Worm (Caenorhabditis elegans) whole organism, L4 larva: ENCODE measurements around the gene hizr-1.

ENCODE experiments used
- F49E8.2 ChIP-seq: sonication (generic microtip); optimal IDR thresholded peaks from 2 replicates; lab custom pipeline; 2016; ENCODE audit warnings: missing compliant biosample characterization, mild to moderate bottlenecking, missing genetic modification characterization, borderline replicate concordance
- T20F7.1 ChIP-seq: fragments of 200-800 bp; sonication (Bioruptor generic); optimal IDR thresholded peaks from 2 replicates; lab custom pipeline; 2018; ENCODE audit warnings: mild to moderate bottlenecking, missing genetic modification characterization, missing compliant biosample characterization
- Y48G9A.11 ChIP-seq: fragments of 200-800 bp; sonication (Bioruptor generic); IDR thresholded peaks from 2 replicates; pipeline ENCODE4 v1.3.6; 2022; ENCODE audit warnings: missing genetic modification reagents, missing genetic modification characterization, missing compliant biosample characterization
- aha-1 ChIP-seq: fragments of 150-350 bp; peaks from one replicate; lab custom pipeline; 2014; ENCODE audit warnings: missing biosample characterization, missing genetic modification characterization
- arid-1 ChIP-seq: fragments of 200-800 bp; sonication (Bioruptor generic); conservative IDR thresholded peaks from 2 replicates; pipeline ENCODE4 v1.3.6; 2022; ENCODE audit warnings: missing genetic modification reagents, missing genetic modification characterization, missing compliant biosample characterization
- attf-4 ChIP-seq: sonication (generic microtip); optimal IDR thresholded peaks from 3 replicates; lab custom pipeline; 2017; ENCODE audit warnings: missing biosample characterization, missing genetic modification characterization
- ceh-44 ChIP-seq: fragments of 200-800 bp; sonication (Bioruptor generic); IDR thresholded peaks from 2 replicates; pipeline ENCODE4 v1.3.6; 2022; ENCODE audit warnings: missing genetic modification reagents, missing genetic modification characterization, missing compliant biosample characterization
- ceh-82 ChIP-seq: sonication (generic microtip); optimal IDR thresholded peaks from 2 replicates; lab custom pipeline; 2017; ENCODE audit warnings: missing biosample characterization, missing genetic modification characterization
- cey-2 ChIP-seq: sonication (generic microtip); optimal IDR thresholded peaks from 3 replicates; lab custom pipeline; 2017; ENCODE audit warnings: missing genetic modification characterization, mild to moderate bottlenecking, missing compliant biosample characterization, antibody characterized with exemption, borderline replicate concordance; ENCODE audit not compliant: insufficient read depth
- ctbp-1 ChIP-seq: fragments of 200-800 bp; sonication (Bioruptor generic); IDR thresholded peaks from 2 replicates; pipeline ENCODE4 v1.3.6; 2022; ENCODE audit warnings: missing genetic modification reagents, missing genetic modification characterization, missing compliant biosample characterization
- daf-12 ChIP-seq: fragments of 150-350 bp; optimal IDR thresholded peaks from 2 replicates; lab custom pipeline; 2014; ENCODE audit warnings: missing biosample characterization, missing genetic modification reagents, missing genetic modification characterization
- daf-16 ChIP-seq, 3 experiments: sonication (generic microtip); optimal IDR thresholded peaks; 2 replicates each; lab custom pipeline; 2016 to 2017; ENCODE audit warnings: missing genetic modification characterization in 3 of 3, missing genetic modification reagents in 3 of 3, mild to moderate bottlenecking in 2 of 3, missing compliant biosample characterization in 2 of 3, missing biosample characterization in 1 of 3, moderate library complexity in 1 of 3
- daf-19 ChIP-seq: fragments of 200-800 bp; sonication (Bioruptor generic); conservative IDR thresholded peaks from 2 replicates; pipeline ENCODE4 v1.3.6; 2022; ENCODE audit warnings: missing genetic modification characterization, missing compliant biosample characterization
- dmd-6 ChIP-seq: fragments of 200-800 bp; sonication (Bioruptor generic); IDR thresholded peaks from 2 replicates; pipeline ENCODE4 v1.3.6; 2022; ENCODE audit warnings: missing genetic modification reagents, missing genetic modification characterization, missing compliant biosample characterization
- dmd-8 ChIP-seq: fragments of 200-800 bp; sonication (Bioruptor generic); IDR thresholded peaks from 2 replicates; pipeline ENCODE4 v1.3.6; 2022; ENCODE audit warnings: missing genetic modification characterization, missing compliant biosample characterization
- dmd-9 ChIP-seq: fragments of 200-800 bp; sonication (Bioruptor generic); IDR thresholded peaks from 2 replicates; pipeline ENCODE4 v1.3.6; 2022; ENCODE audit warnings: missing genetic modification reagents, missing genetic modification characterization, missing compliant biosample characterization
- hlh-11 ChIP-seq: fragments of 200-800 bp; sonication (Bioruptor generic); optimal IDR thresholded peaks from 2 replicates; lab custom pipeline; 2018; ENCODE audit warnings: mild to moderate bottlenecking, missing genetic modification characterization, missing compliant biosample characterization
- hlh-30 ChIP-seq: sonication (generic microtip); optimal IDR thresholded peaks from 2 replicates; lab custom pipeline; 2017; ENCODE audit warnings: antibody characterized with exemption, mild to moderate bottlenecking, missing genetic modification characterization, missing compliant biosample characterization; ENCODE audit not compliant: insufficient read depth
- jun-1 ChIP-seq: fragments of 150-350 bp; optimal IDR thresholded peaks from 2 replicates; lab custom pipeline; 2014; ENCODE audit warnings: missing biosample characterization, missing genetic modification reagents, missing genetic modification characterization
- lin-39 ChIP-seq: fragments of 150-350 bp; optimal IDR thresholded peaks from 2 replicates; lab custom pipeline; 2014; ENCODE audit warnings: missing biosample characterization, missing genetic modification reagents, missing genetic modification characterization
- lsy-2 ChIP-seq, 2 experiments: fragments of 150-350 bp in 1 of 2; sonication (generic microtip) in 1 of 2; optimal IDR thresholded peaks; 2 replicates each; lab custom pipeline; 2014 to 2017; ENCODE audit warnings: missing biosample characterization in 2 of 2, missing genetic modification characterization in 2 of 2
- madf-5 ChIP-seq, 2 experiments: fragments of 200-800 bp; sonication (Bioruptor generic); IDR thresholded peaks; 2 replicates each; pipeline ENCODE4 v1.3.6; 2022; ENCODE audit warnings: missing compliant biosample characterization in 2 of 2, missing genetic modification characterization in 2 of 2
- madf-9 ChIP-seq: fragments of 200-800 bp; sonication (Bioruptor generic); conservative IDR thresholded peaks from 2 replicates; pipeline ENCODE4 v1.3.6; 2022; ENCODE audit warnings: missing genetic modification reagents, missing genetic modification characterization, missing compliant biosample characterization
- mdl-1 ChIP-seq, 2 experiments: fragments of 150-350 bp in 1 of 2; sonication (generic microtip) in 1 of 2; optimal IDR thresholded peaks; 2 replicates each; lab custom pipeline; 2014 to 2017; ENCODE audit warnings: missing biosample characterization in 2 of 2, missing genetic modification characterization in 2 of 2
- mes-2 ChIP-seq: sonication (generic microtip); optimal IDR thresholded peaks from 2 replicates; lab custom pipeline; 2016; ENCODE audit warnings: missing genotype, mild to moderate bottlenecking, missing genetic modification characterization, missing compliant biosample characterization; ENCODE audit not compliant: poor library complexity, severe bottlenecking
- mxl-2 ChIP-seq: fragments of 200-800 bp; sonication (Bioruptor generic); conservative IDR thresholded peaks from 2 replicates; pipeline ENCODE4 v1.3.6; 2022; ENCODE audit warnings: missing genetic modification reagents, missing genetic modification characterization, missing compliant biosample characterization
- nhr-10 ChIP-seq: fragments of 150-350 bp; optimal IDR thresholded peaks from 2 replicates; lab custom pipeline; 2014; ENCODE audit warnings: missing biosample characterization, missing genetic modification characterization
- nhr-237 ChIP-seq: sonication (generic microtip); optimal IDR thresholded peaks from 2 replicates; lab custom pipeline; 2017; ENCODE audit warnings: missing biosample characterization, missing genetic modification characterization
- nhr-25 ChIP-seq: sonication (generic microtip); optimal IDR thresholded peaks from 2 replicates; lab custom pipeline; 2017; ENCODE audit warnings: missing genetic modification characterization, mild to moderate bottlenecking, missing compliant biosample characterization, antibody characterized with exemption, moderate library complexity, borderline replicate concordance; ENCODE audit not compliant: insufficient read depth
- nhr-28 ChIP-seq: fragments of 150-350 bp; optimal IDR thresholded peaks from 2 replicates; lab custom pipeline; 2014; ENCODE audit warnings: missing biosample characterization, missing genetic modification characterization
- nhr-41 ChIP-seq: fragments of 200-800 bp; sonication (Bioruptor generic); IDR thresholded peaks from 2 replicates; pipeline ENCODE4 v1.3.6; 2022; ENCODE audit warnings: missing genetic modification reagents, missing genetic modification characterization, missing compliant biosample characterization
- nhr-48 ChIP-seq: sonication (generic microtip); optimal IDR thresholded peaks from 2 replicates; lab custom pipeline; 2016; ENCODE audit warnings: mild to moderate bottlenecking, missing genetic modification characterization, missing compliant biosample characterization
- nhr-77 ChIP-seq: fragments of 150-350 bp; optimal IDR thresholded peaks from 2 replicates; lab custom pipeline; 2014; ENCODE audit warnings: missing biosample characterization, missing genetic modification characterization
- php-3 ChIP-seq: fragments of 200-800 bp; sonication (Bioruptor generic); IDR thresholded peaks from 2 replicates; pipeline ENCODE4 v1.3.6; 2022; ENCODE audit warnings: missing genetic modification reagents, missing genetic modification characterization, missing compliant biosample characterization
- pqm-1 ChIP-seq: sonication (generic microtip); optimal IDR thresholded peaks from 2 replicates; lab custom pipeline; 2017; ENCODE audit warnings: missing biosample characterization, missing genetic modification characterization
- saeg-2 ChIP-seq: fragments of 200-800 bp; sonication (Bioruptor generic); IDR thresholded peaks from 2 replicates; pipeline ENCODE4 v1.3.6; 2022; ENCODE audit warnings: missing genetic modification reagents, missing genetic modification characterization, missing compliant biosample characterization
- skn-1 ChIP-seq: fragments of 150-350 bp; optimal IDR thresholded peaks from 2 replicates; lab custom pipeline; 2014; ENCODE audit warnings: missing biosample characterization, missing genetic modification characterization
- snpc-4 ChIP-seq: fragments of 150-350 bp; optimal IDR thresholded peaks from 2 replicates; lab custom pipeline; 2014; ENCODE audit warnings: missing biosample characterization, missing genetic modification characterization
- spr-3 ChIP-seq: fragments of 200-800 bp; sonication (Bioruptor generic); optimal IDR thresholded peaks from 2 replicates; lab custom pipeline; 2018; ENCODE audit warnings: mild to moderate bottlenecking, missing genetic modification characterization, missing compliant biosample characterization
- tra-1 ChIP-seq: fragments of 200-800 bp; sonication (Bioruptor generic); IDR thresholded peaks from 2 replicates; pipeline ENCODE4 v1.3.6; 2022; ENCODE audit warnings: missing genetic modification reagents, missing genetic modification characterization, missing compliant biosample characterization
- unc-39 ChIP-seq: sonication (generic microtip); optimal IDR thresholded peaks from 2 replicates; lab custom pipeline; 2017; ENCODE audit warnings: missing biosample characterization, missing genetic modification characterization
- unc-62 ChIP-seq, 3 experiments: fragments of 150-350 bp in 1 of 3; sonication (generic microtip); optimal IDR thresholded peaks in 2 of 3; peaks in 1 of 3; 1 replicate in 1 of 3; 2 replicates in 2 of 3; lab custom pipeline; 2014 to 2017; ENCODE audit warnings: missing biosample characterization in 3 of 3, missing genetic modification characterization in 3 of 3, missing genetic modification reagents in 3 of 3, missing genotype in 1 of 3
- zag-1 ChIP-seq: fragments of 150-350 bp; optimal IDR thresholded peaks from 2 replicates; lab custom pipeline; 2014; ENCODE audit warnings: missing biosample characterization, missing genetic modification characterization
- zfp-3 ChIP-seq: fragments of 200-800 bp; sonication (Bioruptor generic); conservative IDR thresholded peaks from 2 replicates; pipeline ENCODE4 v1.3.6; 2022; ENCODE audit warnings: missing genetic modification reagents, missing genetic modification characterization, missing compliant biosample characterization
- zip-11 ChIP-seq: fragments of 200-800 bp; sonication (Bioruptor generic); IDR thresholded peaks from 2 replicates; pipeline ENCODE4 v1.3.6; 2022; ENCODE audit warnings: missing genetic modification characterization, missing compliant biosample characterization
- zip-2 ChIP-seq: fragments of 150-350 bp; optimal IDR thresholded peaks from 2 replicates; lab custom pipeline; 2014; ENCODE audit warnings: missing biosample characterization, missing genetic modification characterization
- ztf-11 ChIP-seq: fragments of 150-350 bp; optimal IDR thresholded peaks from 2 replicates; lab custom pipeline; 2014; ENCODE audit warnings: missing biosample characterization, missing genetic modification characterization
- ztf-7 ChIP-seq: fragments of 150-350 bp; optimal IDR thresholded peaks from 2 replicates; lab custom pipeline; 2014; ENCODE audit warnings: missing biosample characterization, missing genetic modification characterization

hizr-1 gene

DNA sequence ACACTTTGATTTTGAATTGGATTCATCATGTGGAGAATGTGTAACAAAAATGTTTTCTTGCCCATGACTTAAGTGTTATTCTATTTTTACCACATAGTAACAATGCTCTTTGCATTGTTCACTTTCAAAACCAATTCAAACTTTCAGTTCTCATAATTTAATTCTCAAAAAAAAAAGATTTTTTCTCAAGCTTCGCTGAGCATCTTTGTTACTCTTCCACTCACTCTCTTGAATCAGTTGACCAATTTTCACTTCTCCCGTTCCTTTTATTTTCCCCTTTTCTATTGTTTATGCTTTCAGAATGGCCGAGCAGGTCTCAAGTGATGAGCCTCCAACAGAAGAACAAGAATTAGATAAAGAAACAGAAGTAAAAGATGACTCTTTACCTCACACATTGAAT lies 28.1 kb downstream of the hizr-1 start, which contains the start of gene oct-2:
oct-2 (plus strand) TSS at position 301 of the 400 bp plus-strand sequence.
- no peak for TF ChIP-seq F49E8.2 (tag; lab: Kevin White, UChicago)
- TF ChIP-seq zip-11 (GFP tag; lab: Robert Waterston, UW), result no peak
- no peak for TF ChIP-seq skn-1 (tag; lab: Kevin White, UChicago)
- no peak for TF ChIP-seq spr-3 (GFP tag; lab: Kevin White, UChicago)
- no peak for TF ChIP-seq daf-12 (tag; lab: Kevin White, UChicago)
- peak in 1 of 2 experiments; percentile 57 for TF ChIP-seq unc-62 (GFP tag; optimal IDR thresholded peaks at IDR 0.05 in 1 of 2; lab: Kevin White, UChicago)
- no peak for TF ChIP-seq unc-62 (tag; optimal IDR thresholded peaks at IDR 0.05; lab: Kevin White, UChicago)
- no peak for TF ChIP-seq madf-9
- no peak for TF ChIP-seq dmd-9 (GFP tag; lab: Robert Waterston, UW)
- peak; percentile 37 for TF ChIP-seq aha-1 (tag; lab: Kevin White, UChicago)
- TF ChIP-seq hlh-30 (tag; lab: Kevin White, UChicago), result no peak

- TF ChIP-seq ceh-82 (no peak), hlh-30 (tag; lab: Kevin White, UChicago) (no peak), tra-1 (no peak), pqm-1 (tag; lab: Kevin White, UChicago) (peak; percentile 54), ceh-44 (no peak), dmd-8 (GFP tag; lab: Robert Waterston, UW) (no peak), daf-16 (GFP tag; optimal IDR thresholded peaks at IDR 0.05; lab: Kevin White, UChicago) (no peak), daf-16 (tag; optimal IDR thresholded peaks at IDR 0.05; lab: Kevin White, UChicago) (peak; percentile 16), zag-1 (tag; lab: Kevin White, UChicago) (no peak), cey-2 (tag; lab: Kevin White, UChicago) (no peak), ztf-11 (no peak), Y48G9A.11 (GFP tag; lab: Robert Waterston, UW) (no peak), mxl-2 (GFP tag; lab: Robert Waterston, UW) (no peak), mes-2 (no peak), lsy-2 (tag; optimal IDR thresholded peaks at IDR 0.05; lab: Kevin White, UChicago) (no peak), T20F7.1 (GFP tag; lab: Kevin White, UChicago) (no peak), ztf-7 (tag; lab: Kevin White, UChicago) (no peak), nhr-25 (tag; lab: Kevin White, UChicago) (no peak), lin-39 (no peak), arid-1 (GFP tag; lab: Robert Waterston, UW) (no peak), nhr-77 (tag; lab: Kevin White, UChicago) (peak; percentile 26), dmd-6 (GFP tag; lab: Robert Waterston, UW) (peak; percentile 55; the same call in 1 of the 2 replicates), hlh-11 (tag; lab: Kevin White, UChicago) (peak; percentile 59), zip-2 (tag; lab: Kevin White, UChicago) (no peak), snpc-4 (no peak), nhr-41 (GFP tag; lab: Robert Waterston, UW) (no peak), ctbp-1 (GFP tag; lab: Robert Waterston, UW) (no peak), dmd-9 (GFP tag; lab: Robert Waterston, UW) (no peak), nhr-28 (tag; lab: Kevin White, UChicago) (peak; percentile 97)
Observed at ce11 chrX:11351288-11351687, 33.2 kb downstream of the hizr-1 start.

DNA sequence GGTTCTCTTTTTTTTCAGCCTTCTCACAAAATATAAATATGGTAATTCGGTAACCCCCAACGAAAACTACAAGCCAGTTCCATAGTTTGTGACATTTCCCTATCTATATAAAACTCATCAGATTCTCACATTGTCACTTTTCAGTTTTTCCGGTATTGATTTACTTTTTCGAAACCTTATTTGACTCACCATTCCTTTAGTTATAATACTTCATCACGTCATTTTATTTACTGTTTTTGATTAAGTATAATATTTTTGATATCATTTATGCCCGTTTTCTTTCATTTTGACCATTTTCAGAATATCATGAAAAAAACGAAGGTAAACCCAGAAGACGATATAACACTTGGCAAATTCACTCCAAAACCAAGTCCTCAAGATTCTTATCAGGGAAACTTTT lies 33.8 kb downstream of the hizr-1 start, which contains the start of gene pgp-3:
pgp-3 (plus strand) TSS at position 301 of the 400 bp plus-strand sequence.
- TF ChIP-seq zfp-3 (GFP tag; lab: Robert Waterston, UW) (no peak), saeg-2 (GFP tag; lab: Robert Waterston, UW) (no peak), mdl-1 (tag; optimal IDR thresholded peaks at IDR 0.05; lab: Kevin White, UChicago) (no peak), nhr-48 (tag; lab: Kevin White, UChicago) (no peak), attf-4 (tag; lab: Kevin White, UChicago) (no peak), nhr-28 (tag; lab: Kevin White, UChicago) (no peak), nhr-237 (no peak), unc-39 (tag; lab: Kevin White, UChicago) (no peak), daf-19 (GFP tag; lab: Robert Waterston, UW) (no peak), nhr-10 (no peak), daf-12 (tag; lab: Kevin White, UChicago) (no peak), madf-5 (GFP tag; IDR thresholded peaks at IDR 0.05; lab: Robert Waterston, UW) (no peak), tra-1 (no peak), arid-1 (GFP tag; lab: Robert Waterston, UW) (no peak), jun-1 (tag; lab: Kevin White, UChicago) (no peak), ztf-11 (no peak), php-3 (GFP tag; lab: Robert Waterston, UW) (no peak)
